Worm (Caenorhabditis elegans) whole organism, dauer: ENCODE measurements around the gene dhrs-4.

Experiments used
- unc-62 ChIP-seq: sonication (generic microtip); optimal IDR thresholded peaks from 2 replicates; lab custom pipeline; 2017; ENCODE audit warnings: missing biosample characterization, missing genetic modification reagents, missing genetic modification characterization

Gene dhrs-4

ce11 chrV:12909544-12910157 is 12.8 kb upstream of the dhrs-4 start, which contains the start of gene nid-1:
Gene nid-1, plus strand, starts transcription at chrV:12910107.
- TF ChIP-seq unc-62 (GFP tag; lab: Kevin White, UChicago) = no peak

DNA sequence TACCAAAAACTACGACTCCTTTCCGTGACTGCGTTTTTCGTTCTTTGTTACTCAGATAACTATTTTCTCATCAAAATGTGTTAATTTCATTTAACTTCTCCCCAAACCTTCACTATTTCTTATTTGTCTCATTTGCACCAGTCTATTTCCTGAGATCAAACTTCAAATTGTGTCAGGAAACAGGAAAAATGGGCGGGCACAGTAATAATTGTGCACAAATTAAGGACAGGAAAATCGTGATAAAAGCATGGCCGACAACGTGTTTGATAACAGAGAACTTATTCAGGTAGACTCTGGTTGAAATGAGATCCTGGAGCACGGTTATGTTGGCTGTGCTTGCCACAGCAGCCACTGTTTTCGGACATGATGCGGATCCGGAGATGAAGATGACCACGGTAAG is 2.7 kb upstream of the dhrs-4 start, which contains the start of gene lipl-1:
lipl-1 (plus strand) TSS at position 282 of the 400 bp plus-strand sequence.
- no peak for TF ChIP-seq unc-62 (GFP tag; lab: Kevin White, UChicago)

DNA sequence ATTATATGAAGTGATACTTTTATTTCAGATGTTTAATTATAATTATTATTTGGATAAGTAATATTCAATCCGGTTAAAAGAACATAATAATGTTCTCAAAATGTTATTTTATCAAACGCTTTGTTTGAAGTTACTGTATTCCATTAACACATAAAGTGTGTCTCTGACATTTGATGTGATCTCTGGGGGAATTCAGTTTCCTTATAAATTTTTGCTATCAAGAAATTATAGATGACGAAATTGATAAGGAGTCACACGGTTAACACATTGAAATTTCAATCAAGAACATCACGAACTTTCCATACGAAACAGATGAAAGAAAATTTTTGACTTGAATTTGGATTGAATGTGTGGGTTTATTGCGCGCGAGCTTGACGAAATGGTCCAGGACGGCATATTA is 728 bp upstream of the dhrs-4 start:
- no peak for TF ChIP-seq unc-62 (GFP tag; lab: Kevin White, UChicago)

- no peak for TF ChIP-seq unc-62 (GFP tag; lab: Kevin White, UChicago)
These were observed 1.7 kb downstream of the dhrs-4 start, which contains the start of gene pqn-67 for ce11 chrV:12924128-12924527. Gene pqn-67, plus strand, starts transcription at chrV:12924428.

DNA sequence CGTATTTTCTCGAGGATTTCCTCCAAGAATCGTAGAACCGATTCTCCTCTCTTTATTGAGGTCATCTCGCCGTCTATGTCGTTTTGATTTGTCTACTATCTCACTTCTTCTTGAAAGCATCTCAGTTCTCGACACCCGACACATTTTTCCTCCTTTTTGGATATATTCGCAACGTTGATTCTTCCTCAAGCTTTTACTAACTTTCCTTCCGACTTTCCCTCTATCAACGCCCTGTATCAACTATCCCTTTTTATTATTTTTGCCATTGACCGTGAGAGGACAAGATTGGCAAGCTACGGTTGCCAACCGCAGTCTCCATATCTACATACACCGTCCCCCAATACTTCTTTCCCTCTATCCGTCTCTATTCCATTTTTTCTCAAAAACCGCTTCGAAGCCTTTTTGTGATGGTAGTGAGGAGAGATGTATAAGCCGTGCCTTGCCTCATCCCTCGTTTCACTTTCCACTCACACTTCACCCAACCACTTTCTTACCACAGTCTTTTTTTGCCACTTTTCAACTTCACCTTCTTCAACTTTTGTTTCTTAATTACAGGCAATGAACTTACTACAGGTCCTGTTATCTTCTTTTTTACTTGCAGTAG is 6.6 kb downstream of the dhrs-4 start, which contains the start of gene T16G1.2:
T16G1.2 (plus strand) TSS at position 554 of the 604 bp plus-strand sequence.
- no peak for TF ChIP-seq unc-62 (GFP tag; lab: Kevin White, UChicago)

ce11 chrV:12933654-12934053 is 11.2 kb downstream of the dhrs-4 start:
- TF ChIP-seq unc-62 (GFP tag; lab: Kevin White, UChicago) = no peak

DNA sequence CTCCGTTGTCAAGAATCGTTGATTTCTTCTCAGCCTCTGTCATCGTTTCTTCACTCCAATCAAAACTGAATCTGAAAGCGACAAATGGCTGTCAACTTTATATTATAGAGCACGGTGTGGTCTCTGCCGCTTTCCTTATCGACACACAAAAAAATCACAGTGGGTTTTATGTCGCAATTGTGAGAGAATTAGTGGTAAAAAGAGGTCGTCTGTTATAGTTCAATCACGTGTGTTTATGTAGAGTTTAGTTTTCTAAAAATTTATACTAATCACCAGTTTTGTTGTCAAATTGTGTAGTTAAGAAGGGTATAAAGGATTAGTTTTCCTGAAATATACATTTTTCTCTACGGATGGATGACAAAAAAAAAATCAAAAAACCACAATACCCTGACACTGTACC is 12.6 kb downstream of the dhrs-4 start, which contains the start of gene T16G1.7:
T16G1.7 (minus strand) TSS at position 137 of the 400 bp plus-strand sequence.
- no peak for TF ChIP-seq unc-62 (GFP tag; lab: Kevin White, UChicago)

- no peak for TF ChIP-seq unc-62 (GFP tag; lab: Kevin White, UChicago)
These were observed 14.7 kb downstream of the dhrs-4 start, which contains the start of gene T16G1.6 for ce11 chrV:12937098-12937497. Gene T16G1.6, minus strand, starts transcription at chrV:12937174.

- no peak for TF ChIP-seq unc-62 (GFP tag; lab: Kevin White, UChicago)
These were observed 17.0 kb downstream of the dhrs-4 start, which contains the start of gene T16G1.5 for ce11 chrV:12939434-12939833. Gene T16G1.5, minus strand, starts transcription at chrV:12939552.

DNA sequence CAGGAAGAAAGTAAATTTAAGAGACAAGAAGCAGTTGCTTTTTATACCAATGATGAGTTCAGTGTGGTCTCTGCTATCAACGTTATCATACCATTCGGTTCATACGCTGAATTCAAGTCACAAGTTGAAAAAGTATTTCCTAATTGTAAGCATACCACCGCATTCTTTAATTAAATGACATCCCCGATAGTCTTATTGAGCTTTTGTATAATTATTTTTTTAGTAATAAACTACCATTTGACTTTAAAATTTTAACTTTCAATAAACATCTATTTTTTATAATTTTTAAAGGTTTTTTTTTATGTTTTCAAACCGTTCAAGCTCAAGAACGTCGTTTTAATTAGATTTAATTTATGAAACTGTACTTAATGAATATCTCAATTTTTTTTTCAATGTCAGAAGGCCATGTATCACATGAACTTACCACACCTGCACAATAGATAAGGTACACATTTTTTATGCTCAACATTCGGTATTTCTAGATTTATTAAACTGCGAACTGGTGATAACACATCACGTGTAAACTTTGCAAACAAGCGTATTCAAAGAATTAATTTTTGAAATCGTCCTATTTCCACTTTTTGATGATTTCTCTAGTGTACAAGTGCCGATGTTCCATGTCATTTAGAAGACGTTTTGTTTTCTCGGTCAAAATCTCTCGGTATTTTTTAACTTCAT is 19.5 kb downstream of the dhrs-4 start, which contains the start of gene T16G1.4:
T16G1.4 (minus strand) TSS at position 51 of the 678 bp plus-strand sequence.
- no peak for TF ChIP-seq unc-62 (GFP tag; lab: Kevin White, UChicago)

DNA sequence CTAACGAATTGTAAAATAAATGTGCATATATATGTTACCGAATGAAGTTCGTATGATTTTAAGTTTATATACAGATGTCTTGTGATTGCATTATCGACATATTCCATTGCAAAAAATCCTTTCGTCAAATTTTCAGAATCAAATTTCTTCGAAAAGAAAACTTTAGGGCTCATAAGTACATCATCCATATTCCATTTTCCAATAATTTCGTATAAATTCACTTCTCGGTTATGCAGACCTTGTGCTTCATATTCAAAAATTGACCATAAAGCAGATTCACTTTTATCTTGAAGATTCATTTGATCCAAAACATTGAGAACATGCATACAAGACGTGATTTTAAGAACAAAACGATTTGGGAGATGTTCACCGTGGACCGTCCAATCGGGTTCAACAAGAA is 21.0 kb downstream of the dhrs-4 start:
- TF ChIP-seq unc-62 (GFP tag; lab: Kevin White, UChicago) = no peak

DNA sequence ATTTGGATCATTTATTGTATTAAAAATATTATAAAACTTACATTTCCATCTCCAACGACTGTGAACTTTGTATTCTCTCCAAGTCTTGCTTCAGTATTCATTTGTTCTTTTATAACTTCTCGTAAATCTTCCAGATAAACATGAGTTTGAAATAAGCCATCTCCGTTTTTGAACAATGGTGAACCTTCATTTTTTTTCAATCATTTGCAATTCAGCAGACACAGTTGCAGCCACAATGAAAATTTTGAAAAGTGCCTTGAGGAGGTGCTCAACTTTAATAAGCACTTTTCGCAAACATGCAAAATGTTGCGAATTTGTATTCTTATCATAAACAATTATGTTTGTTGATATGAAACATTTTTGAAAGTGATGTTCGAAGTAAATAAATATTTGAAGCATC is 21.8 kb downstream of the dhrs-4 start, which contains the start of gene T16G1.3:
T16G1.3 (minus strand) TSS at position 101 of the 400 bp plus-strand sequence.
- TF ChIP-seq unc-62 (GFP tag; lab: Kevin White, UChicago) = no peak

ce11 chrV:12944775-12945174 is 22.4 kb downstream of the dhrs-4 start, which contains the start of gene grl-2:
Gene grl-2, plus strand, starts transcription at chrV:12945075.
- no peak for TF ChIP-seq unc-62 (GFP tag; lab: Kevin White, UChicago)

DNA sequence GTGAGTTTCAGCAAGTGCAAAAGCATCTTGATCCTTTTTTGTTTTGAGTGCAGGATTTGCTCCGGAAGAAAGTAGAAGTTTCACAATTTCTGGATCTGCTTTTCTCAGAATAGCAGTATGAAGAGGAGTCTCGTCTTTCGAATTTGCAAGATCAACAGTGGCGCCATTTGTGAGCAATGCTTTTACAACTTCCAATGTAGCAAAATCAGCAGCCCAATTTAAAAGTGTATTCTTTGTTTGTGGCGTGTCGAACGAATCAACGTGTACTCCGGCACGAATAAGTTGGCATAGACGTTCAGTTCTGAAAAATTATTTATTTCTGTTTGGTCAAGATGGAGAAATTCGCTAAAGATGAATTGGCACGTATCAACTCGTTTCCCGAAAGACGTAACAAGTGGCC is 27.2 kb downstream of the dhrs-4 start, which contains the start of gene T16G1.13:
T16G1.13 (plus strand) TSS at position 301 of the 400 bp plus-strand sequence.
- no peak for TF ChIP-seq unc-62 (GFP tag; lab: Kevin White, UChicago)

DNA sequence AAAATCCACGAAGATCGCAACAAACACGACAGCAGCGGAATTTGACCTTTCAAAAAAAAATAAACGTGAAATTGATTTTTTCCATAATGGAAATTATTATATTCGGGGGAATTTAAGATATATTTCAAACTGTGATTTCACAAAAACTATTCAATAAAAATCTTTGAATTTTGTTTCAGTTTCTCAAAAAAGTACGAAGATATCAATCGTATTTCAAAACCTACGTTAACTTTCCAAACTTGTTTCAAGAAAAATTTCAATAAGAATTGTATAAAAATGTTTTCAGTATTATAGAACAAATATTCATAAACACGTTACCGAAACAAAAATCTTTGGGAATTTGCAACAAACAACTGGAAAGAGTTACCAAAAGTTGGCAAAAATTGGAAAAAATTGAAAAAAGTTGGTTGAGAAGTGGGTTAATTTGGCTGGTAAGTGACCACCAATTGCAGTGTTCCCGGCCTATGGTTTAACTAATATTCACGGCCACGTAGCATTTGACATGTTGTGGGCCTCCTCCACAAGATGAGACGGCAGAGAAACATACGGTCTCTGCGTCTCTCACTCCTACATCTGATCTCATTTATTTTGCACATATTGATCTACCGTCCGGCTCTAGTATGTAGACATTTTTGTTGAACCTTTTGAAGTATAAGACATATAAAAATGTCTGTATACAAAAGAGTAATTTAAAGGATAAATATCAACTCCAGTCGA is 28.6 kb downstream of the dhrs-4 start, which contains the start of the genes T16G1.9 and T16G1.18:
T16G1.9 (minus strand) TSS at position 51 of the 717 bp plus-strand sequence.
T16G1.18 (plus strand) TSS at position 493 of the 717 bp plus-strand sequence.
- no peak for TF ChIP-seq unc-62 (GFP tag; lab: Kevin White, UChicago)
